Worm (Caenorhabditis elegans) whole organism, midembryonic: Measurements from ENCODE around the gene cpt-4.

Experiments used
- T22C8.4 ChIP-seq: fragments of 200-800 bp; sonication (Bioruptor generic); IDR thresholded peaks from 2 replicates; pipeline ENCODE4 v1.3.6; 2022; ENCODE audit warnings: missing genetic modification characterization, missing compliant biosample characterization
- cog-1 ChIP-seq: sonication (generic microtip); optimal IDR thresholded peaks from 2 replicates; lab custom pipeline; 2016; ENCODE audit warnings: missing genetic modification characterization, missing compliant biosample characterization
- flt-1 ChIP-seq: fragments of 200-800 bp; sonication (Bioruptor generic); IDR thresholded peaks from 2 replicates; pipeline ENCODE4 v1.3.6; 2022; ENCODE audit warnings: missing genetic modification characterization, missing compliant biosample characterization
- klf-2 ChIP-seq: fragments of 200-800 bp; sonication (Bioruptor generic); conservative IDR thresholded peaks from 2 replicates; pipeline ENCODE4 v1.3.6; 2022; ENCODE audit warnings: missing genetic modification reagents, missing genetic modification characterization, missing compliant biosample characterization
- med-1 ChIP-seq: sonication (generic microtip); optimal IDR thresholded peaks from 2 replicates; lab custom pipeline; 2017; ENCODE audit warnings: missing genetic modification characterization, mild to moderate bottlenecking, missing compliant biosample characterization, antibody characterized with exemption, missing genetic modification reagents; ENCODE audit not compliant: insufficient read depth
- ref-1 ChIP-seq: fragments of 200-800 bp; sonication (Bioruptor generic); conservative IDR thresholded peaks from 2 replicates; pipeline ENCODE4 v1.3.6; 2022; ENCODE audit warnings: missing genetic modification reagents, missing genetic modification characterization, missing compliant biosample characterization
- tab-1 ChIP-seq: fragments of 200-800 bp; sonication (Bioruptor generic); IDR thresholded peaks from 2 replicates; pipeline ENCODE4 v1.3.6; 2022; ENCODE audit warnings: missing genetic modification characterization, missing compliant biosample characterization
- ztf-23 ChIP-seq: fragments of 200-800 bp; sonication (Bioruptor generic); IDR thresholded peaks from 2 replicates; pipeline ENCODE4 v1.3.6; 2022; ENCODE audit warnings: missing genetic modification reagents, missing genetic modification characterization, missing compliant biosample characterization
- ztf-29 ChIP-seq: fragments of 200-800 bp; sonication (Bioruptor generic); IDR thresholded peaks from 2 replicates; pipeline ENCODE4 v1.3.6; 2022; ENCODE audit warnings: missing genetic modification reagents, missing genetic modification characterization, missing compliant biosample characterization

cpt-4 gene

ce11 chrV:4995155-4995554, 32.4 kb downstream of the cpt-4 start, which contains the start of gene ncx-9:
ncx-9 (minus strand) TSS chrV:4995255.
- no peak for TF ChIP-seq med-1 (GFP tag; lab: Kevin White, UChicago)
- no peak for TF ChIP-seq cog-1

- no peak for TF ChIP-seq tab-1 (GFP tag; lab: Robert Waterston, UW)
- TF ChIP-seq klf-2 (GFP tag; lab: Robert Waterston, UW), result no peak
- TF ChIP-seq flt-1 (GFP tag; lab: Robert Waterston, UW), result no peak
- TF ChIP-seq med-1 (GFP tag; lab: Kevin White, UChicago), result no peak
- no peak for TF ChIP-seq T22C8.4 (GFP tag; lab: Robert Waterston, UW)
- no peak for TF ChIP-seq ztf-23 (GFP tag; lab: Robert Waterston, UW)
- TF ChIP-seq ref-1 (GFP tag; lab: Robert Waterston, UW), result no peak
- TF ChIP-seq cog-1, result no peak
- no peak for TF ChIP-seq ztf-29
Measured at ce11 chrV:4987097-4987496, 40.4 kb downstream of the cpt-4 start, which contains the start of gene ncx-8. ncx-8 (minus strand) TSS chrV:4987197.

- TF ChIP-seq flt-1 (GFP tag; lab: Robert Waterston, UW) (no peak), T22C8.4 (GFP tag; lab: Robert Waterston, UW) (no peak)
Measured at ce11 chrV:4983091-4983490, 44.4 kb downstream of the cpt-4 start, which contains the start of gene srsx-13. srsx-13 (minus strand) TSS chrV:4983191.

- no peak for TF ChIP-seq ztf-23 (GFP tag; lab: Robert Waterston, UW)
- TF ChIP-seq ztf-29, result no peak
Measured at ce11 chrV:4980873-4981272, 46.6 kb downstream of the cpt-4 start, which contains the start of gene srsx-12. srsx-12 (minus strand) TSS chrV:4980973.

- TF ChIP-seq cog-1 (no peak), med-1 (GFP tag; lab: Kevin White, UChicago) (no peak), tab-1 (GFP tag; lab: Robert Waterston, UW) (no peak), T22C8.4 (GFP tag; lab: Robert Waterston, UW) (no peak), klf-2 (GFP tag; lab: Robert Waterston, UW) (no peak), ztf-29 (no peak), ztf-23 (GFP tag; lab: Robert Waterston, UW) (no peak), ref-1 (GFP tag; lab: Robert Waterston, UW) (no peak), flt-1 (GFP tag; lab: Robert Waterston, UW) (no peak)
Measured at ce11 chrV:4980094-4980493, 47.4 kb downstream of the cpt-4 start.

- no peak for TF ChIP-seq T22C8.4 (GFP tag; lab: Robert Waterston, UW)
- no peak for TF ChIP-seq med-1 (GFP tag; lab: Kevin White, UChicago)
- no peak for TF ChIP-seq ztf-23 (GFP tag; lab: Robert Waterston, UW)
- TF ChIP-seq flt-1 (GFP tag; lab: Robert Waterston, UW), result no peak
- no peak for TF ChIP-seq cog-1
- TF ChIP-seq tab-1 (GFP tag; lab: Robert Waterston, UW), result no peak
- TF ChIP-seq klf-2 (GFP tag; lab: Robert Waterston, UW), result no peak
- TF ChIP-seq ref-1 (GFP tag; lab: Robert Waterston, UW), result no peak
- no peak for TF ChIP-seq ztf-29
Measured at ce11 chrV:4979060-4979459, 48.5 kb downstream of the cpt-4 start, which contains the start of gene srsx-11. srsx-11 (minus strand) TSS chrV:4979160.

ce11 chrV:4977539-4977938, 50.0 kb downstream of the cpt-4 start:
- TF ChIP-seq cog-1 (no peak), med-1 (GFP tag; lab: Kevin White, UChicago) (no peak), T22C8.4 (GFP tag; lab: Robert Waterston, UW) (no peak), tab-1 (GFP tag; lab: Robert Waterston, UW) (no peak), ref-1 (GFP tag; lab: Robert Waterston, UW) (no peak), flt-1 (GFP tag; lab: Robert Waterston, UW) (no peak), klf-2 (GFP tag; lab: Robert Waterston, UW) (no peak), ztf-23 (GFP tag; lab: Robert Waterston, UW) (no peak), ztf-29 (no peak)

- TF ChIP-seq ref-1 (GFP tag; lab: Robert Waterston, UW) (no peak), ztf-23 (GFP tag; lab: Robert Waterston, UW) (no peak), klf-2 (GFP tag; lab: Robert Waterston, UW) (no peak), med-1 (GFP tag; lab: Kevin White, UChicago) (no peak), cog-1 (no peak), flt-1 (GFP tag; lab: Robert Waterston, UW) (no peak), ztf-29 (no peak), T22C8.4 (GFP tag; lab: Robert Waterston, UW) (no peak), tab-1 (GFP tag; lab: Robert Waterston, UW) (no peak)
Measured at ce11 chrV:4975140-4975539, 52.4 kb downstream of the cpt-4 start, which contains the start of gene F26G5.1. F26G5.1 (plus strand) TSS chrV:4975478.

ce11 chrV:4974677-4975076, 52.8 kb downstream of the cpt-4 start, which contains the start of gene srsx-10:
srsx-10 (minus strand) TSS chrV:4974777.
- TF ChIP-seq ref-1 (GFP tag; lab: Robert Waterston, UW) (no peak), tab-1 (GFP tag; lab: Robert Waterston, UW) (no peak), ztf-29 (no peak), ztf-23 (GFP tag; lab: Robert Waterston, UW) (no peak), med-1 (GFP tag; lab: Kevin White, UChicago) (no peak), cog-1 (no peak), T22C8.4 (GFP tag; lab: Robert Waterston, UW) (no peak), klf-2 (GFP tag; lab: Robert Waterston, UW) (no peak), flt-1 (GFP tag; lab: Robert Waterston, UW) (no peak)
